Fruit fly (Drosophila melanogaster) whole organism, embryonic: Measurements from ENCODE around the gene CG2611.

Experiments used
- Bdp1 ChIP-seq: fragments of 200-800 bp; sonication (Bioruptor generic); optimal IDR thresholded peaks from 3 replicates; lab custom pipeline; 2016; ENCODE audit warnings: missing biosample characterization, missing genetic modification characterization
- CG10565 ChIP-seq: fragments of 200-800 bp; sonication (Bioruptor generic); optimal IDR thresholded peaks from 3 replicates; lab custom pipeline; 2016; ENCODE audit warnings: missing biosample characterization, mild to moderate bottlenecking, missing genetic modification characterization
- CG14014 ChIP-seq: fragments of 200-800 bp; sonication (Bioruptor generic); IDR thresholded peaks from 2 replicates; pipeline ENCODE4 v1.3.6; 2022; ENCODE audit warnings: missing biosample characterization, missing genetic modification characterization
- CG16813 ChIP-seq: fragments of 200-800 bp; sonication (Bioruptor generic); IDR thresholded peaks from 3 replicates; pipeline ENCODE4 v1.3.6; 2022; ENCODE audit warnings: missing biosample characterization, missing genetic modification characterization; ENCODE audit not compliant: partially characterized antibody
- CG16815 ChIP-seq: fragments of 200-800 bp; sonication (Bioruptor generic); optimal IDR thresholded peaks from 3 replicates; lab custom pipeline; 2017; ENCODE audit warnings: missing biosample characterization, mild to moderate bottlenecking, missing genetic modification characterization
- CG17612 ChIP-seq: fragments of 200-800 bp; sonication (Bioruptor generic); IDR thresholded peaks from 2 replicates; pipeline ENCODE4 v1.3.6; 2022; ENCODE audit warnings: missing biosample characterization, missing genetic modification characterization
- CG2120 ChIP-seq: fragments of 200-800 bp; sonication (Bioruptor generic); optimal IDR thresholded peaks from 3 replicates; lab custom pipeline; 2016; ENCODE audit warnings: missing biosample characterization, missing genetic modification characterization
- CG31365 ChIP-seq: fragments of 200-800 bp; sonication (Bioruptor generic); optimal IDR thresholded peaks from 2 replicates; lab custom pipeline; 2018; ENCODE audit warnings: missing biosample characterization, mild to moderate bottlenecking, missing genetic modification characterization
- CG34224 ChIP-seq: fragments of 200-800 bp; sonication (Bioruptor generic); IDR thresholded peaks from 3 replicates; pipeline ENCODE4 v1.3.6; 2022; ENCODE audit warnings: missing biosample characterization, missing genetic modification characterization; ENCODE audit not compliant: partially characterized antibody
- CG3995 ChIP-seq: fragments of 200-800 bp; sonication (Bioruptor generic); optimal IDR thresholded peaks from 3 replicates; lab custom pipeline; 2016; ENCODE audit warnings: missing biosample characterization, missing genetic modification characterization
- CG6175 ChIP-seq: fragments of 200-800 bp; sonication (Bioruptor generic); IDR thresholded peaks from 3 replicates; pipeline ENCODE4 v1.3.6; 2022; ENCODE audit warnings: missing biosample characterization, missing genetic modification characterization
- CG6854 ChIP-seq: fragments of 200-800 bp; sonication (Bioruptor generic); optimal IDR thresholded peaks from 3 replicates; lab custom pipeline; 2017; ENCODE audit warnings: missing biosample characterization, mild to moderate bottlenecking, missing genetic modification characterization
- CG9727 ChIP-seq: fragments of 200-800 bp; sonication (Bioruptor generic); optimal IDR thresholded peaks from 3 replicates; lab custom pipeline; 2017; ENCODE audit warnings: missing biosample characterization, mild to moderate bottlenecking, missing genetic modification characterization
- CTCF ChIP-seq: fragments of 200-800 bp; sonication (Bioruptor generic); optimal IDR thresholded peaks from 2 replicates; lab custom pipeline; 2017; ENCODE audit warnings: missing biosample characterization, mild to moderate bottlenecking, missing genetic modification characterization, moderate library complexity
- CkIIα-i1 ChIP-seq: fragments of 200-800 bp; sonication (Bioruptor generic); IDR thresholded peaks from 2 replicates; pipeline ENCODE4 v1.3.6; 2022; ENCODE audit warnings: missing biosample characterization, missing genetic modification characterization
- Dbx ChIP-seq: fragments of 200-800 bp; sonication (Bioruptor generic); IDR thresholded peaks from 3 replicates; pipeline ENCODE4 v1.3.6; 2022; ENCODE audit warnings: missing biosample characterization, missing genetic modification characterization
- Dref ChIP-seq: fragments of 200-800 bp; sonication (Bioruptor generic); IDR thresholded peaks from 2 replicates; pipeline ENCODE4 v1.3.6; 2022; ENCODE audit warnings: missing biosample characterization, missing genetic modification characterization
- Fer2 ChIP-seq: fragments of 200-800 bp; sonication (Bioruptor generic); optimal IDR thresholded peaks from 2 replicates; lab custom pipeline; 2018; ENCODE audit warnings: missing biosample characterization, mild to moderate bottlenecking, missing genetic modification characterization, moderate library complexity
- H2.0 ChIP-seq: fragments of 200-800 bp; sonication (Bioruptor generic); IDR thresholded peaks from 2 replicates; pipeline ENCODE4 v1.3.6; 2022; ENCODE audit warnings: missing biosample characterization, missing genetic modification characterization
- HLH4C ChIP-seq: fragments of 200-800 bp; sonication (Bioruptor generic); IDR thresholded peaks from 3 replicates; pipeline ENCODE4 v1.3.6; 2022; ENCODE audit warnings: missing biosample characterization, missing genetic modification characterization; ENCODE audit not compliant: partially characterized antibody
- Hr78 ChIP-seq, 2 experiments: fragments of 200-800 bp in 1 of 2; fragments of >200 bp in 1 of 2; sonication (Bioruptor generic) in 1 of 2; optimal IDR thresholded peaks; 2 replicates each; lab custom pipeline; 2017 to 2019; ENCODE audit warnings: missing biosample characterization in 2 of 2, missing genetic modification characterization in 2 of 2, mild to moderate bottlenecking in 1 of 2, moderate library complexity in 1 of 2
- Lim3 ChIP-seq: fragments of 200-800 bp; sonication (Bioruptor generic); IDR thresholded peaks from 2 replicates; pipeline ENCODE4 v1.3.6; 2022; ENCODE audit warnings: missing biosample characterization, missing genetic modification characterization
- Mad ChIP-seq: fragments of 200-800 bp; sonication (Bioruptor generic); optimal IDR thresholded peaks from 2 replicates; lab custom pipeline; 2016; ENCODE audit warnings: missing biosample characterization, missing genetic modification characterization
- Max ChIP-seq: fragments of 200-800 bp; sonication (Bioruptor generic); optimal IDR thresholded peaks from 2 replicates; lab custom pipeline; 2016; ENCODE audit warnings: missing biosample characterization, mild to moderate bottlenecking, missing genetic modification characterization
- Nf-YA ChIP-seq: fragments of 200-800 bp; sonication (Bioruptor generic); IDR thresholded peaks from 2 replicates; pipeline ENCODE4 v1.3.6; 2022; ENCODE audit warnings: missing biosample characterization, missing genetic modification characterization
- Pdp1 ChIP-seq, 2 experiments: fragments of 200-800 bp; sonication (Bioruptor generic); optimal IDR thresholded peaks; 3 replicates each; lab custom pipeline; 2016; ENCODE audit warnings: missing biosample characterization in 2 of 2, missing genetic modification characterization in 2 of 2, mild to moderate bottlenecking in 1 of 2, moderate library complexity in 1 of 2
- Spps ChIP-seq: fragments of 200-800 bp; sonication (Bioruptor generic); optimal IDR thresholded peaks from 2 replicates; lab custom pipeline; 2018; ENCODE audit warnings: missing biosample characterization, mild to moderate bottlenecking, missing genetic modification characterization
- Sry-β ChIP-seq: fragments of 200-800 bp; sonication (Bioruptor generic); optimal IDR thresholded peaks from 2 replicates; lab custom pipeline; 2018; ENCODE audit warnings: missing biosample characterization, mild to moderate bottlenecking, missing genetic modification characterization, moderate library complexity
- Usf ChIP-seq: fragments of 200-800 bp; sonication (Bioruptor generic); optimal IDR thresholded peaks from 2 replicates; lab custom pipeline; 2017; ENCODE audit warnings: missing genotype, missing biosample characterization, missing genetic modification characterization
- ato ChIP-seq: fragments of 200-800 bp; sonication (Bioruptor generic); IDR thresholded peaks from 2 replicates; pipeline ENCODE4 v1.3.6; 2022; ENCODE audit warnings: missing biosample characterization, missing genetic modification characterization; ENCODE audit not compliant: partially characterized antibody
- bab2 ChIP-seq: fragments of 200-800 bp; sonication (Bioruptor generic); optimal IDR thresholded peaks from 2 replicates; lab custom pipeline; 2016; ENCODE audit warnings: missing biosample characterization, missing genetic modification characterization
- dan ChIP-seq: fragments of 200-800 bp; sonication (Bioruptor generic); IDR thresholded peaks from 2 replicates; pipeline ENCODE4 v1.3.6; 2022; ENCODE audit warnings: missing biosample characterization, missing genetic modification characterization
- fd96Cb ChIP-seq: fragments of 200-800 bp; sonication (Bioruptor generic); optimal IDR thresholded peaks from 2 replicates; lab custom pipeline; 2018; ENCODE audit warnings: missing biosample characterization, mild to moderate bottlenecking, missing genetic modification characterization, moderate library complexity
- ftz-f1 ChIP-seq: fragments of 200-800 bp; sonication (Bioruptor generic); optimal IDR thresholded peaks from 2 replicates; lab custom pipeline; 2016; ENCODE audit warnings: missing biosample characterization, missing genetic modification characterization
- gcm2 ChIP-seq: fragments of 200-800 bp; sonication (Bioruptor generic); optimal IDR thresholded peaks from 2 replicates; lab custom pipeline; 2016; ENCODE audit warnings: missing biosample characterization, missing genetic modification characterization
- hb ChIP-seq: fragments of 200-800 bp; sonication (Bioruptor generic); IDR thresholded peaks from 3 replicates; pipeline ENCODE4 v1.3.6; 2022; ENCODE audit warnings: missing biosample characterization, missing genetic modification characterization; ENCODE audit not compliant: partially characterized antibody
- hbn ChIP-seq: fragments of 200-800 bp; sonication (Bioruptor generic); IDR thresholded peaks from 2 replicates; pipeline ENCODE4 v1.3.6; 2022; ENCODE audit warnings: missing biosample characterization, missing genetic modification characterization; ENCODE audit not compliant: partially characterized antibody
- hth ChIP-seq: fragments of >200 bp; optimal IDR thresholded peaks from 2 replicates; lab custom pipeline; 2017; ENCODE audit warnings: inconsistent platforms
- insv ChIP-seq, 2 experiments: fragments of 200-800 bp; sonication (Bioruptor generic); optimal IDR thresholded peaks; 3 replicates each; lab custom pipeline; 2016 to 2018; ENCODE audit warnings: missing biosample characterization in 2 of 2, missing genetic modification characterization in 2 of 2
- jumu ChIP-seq: fragments of 200-800 bp; sonication (Bioruptor generic); optimal IDR thresholded peaks from 3 replicates; lab custom pipeline; 2016; ENCODE audit warnings: missing biosample characterization, missing genetic modification characterization
- lov ChIP-seq, 2 experiments: fragments of 200-800 bp in 1 of 2; fragments of >200 bp in 1 of 2; sonication (Bioruptor generic) in 1 of 2; IDR thresholded peaks in 1 of 2; optimal IDR thresholded peaks in 1 of 2; 2 replicates in 1 of 2; 3 replicates in 1 of 2; pipeline versions ENCODE4 v1.3.6 to Lab custom; 2017 to 2022; ENCODE audit warnings: missing biosample characterization in 1 of 2, missing genetic modification characterization in 1 of 2
- maf-S ChIP-seq: fragments of 200-800 bp; sonication (Bioruptor generic); optimal IDR thresholded peaks from 2 replicates; lab custom pipeline; 2016; ENCODE audit warnings: missing biosample characterization, missing genetic modification characterization
- org-1 ChIP-seq: fragments of 200-800 bp; sonication (Bioruptor generic); optimal IDR thresholded peaks from 2 replicates; lab custom pipeline; 2017; ENCODE audit warnings: missing biosample characterization, missing genetic modification characterization
- p53 ChIP-seq: fragments of 200-800 bp; sonication (Bioruptor generic); optimal IDR thresholded peaks from 2 replicates; lab custom pipeline; 2016; ENCODE audit warnings: missing biosample characterization, missing genetic modification characterization
- pnt ChIP-seq: fragments of 200-800 bp; sonication (Bioruptor generic); optimal IDR thresholded peaks from 3 replicates; lab custom pipeline; 2016; ENCODE audit warnings: missing biosample characterization, missing genetic modification characterization
- psq ChIP-seq: fragments of 200-800 bp; sonication (Bioruptor generic); optimal IDR thresholded peaks from 2 replicates; lab custom pipeline; 2017; ENCODE audit warnings: missing biosample characterization, missing genetic modification characterization
- pum ChIP-seq: fragments of 200-800 bp; sonication (Bioruptor generic); optimal IDR thresholded peaks from 2 replicates; lab custom pipeline; 2016; ENCODE audit warnings: missing biosample characterization, missing genetic modification characterization
- run ChIP-seq: fragments of 200-800 bp; sonication (Bioruptor generic); optimal IDR thresholded peaks from 3 replicates; lab custom pipeline; 2018; ENCODE audit warnings: missing biosample characterization, mild to moderate bottlenecking, missing genetic modification characterization
- sc ChIP-seq, 3 experiments: fragments of >200 bp in 2 of 3; fragments of 200-800 bp in 1 of 3; sonication (Bioruptor generic) in 1 of 3; optimal IDR thresholded peaks; 2 replicates in 2 of 3; 3 replicates in 1 of 3; lab custom pipeline; 2017; ENCODE audit warnings: mild to moderate bottlenecking in 1 of 3, missing biosample characterization in 1 of 3, missing genetic modification characterization in 1 of 3, missing genetic modification reagents in 1 of 3
- twi ChIP-seq: fragments of 200-800 bp; optimal IDR thresholded peaks from 2 replicates; lab custom pipeline; 2019; ENCODE audit warnings: missing biosample characterization, mild to moderate bottlenecking, missing genetic modification characterization, moderate library complexity
- vvl ChIP-seq: fragments of 200-800 bp; sonication (Bioruptor generic); IDR thresholded peaks from 2 replicates; pipeline ENCODE4 v1.3.6; 2022; ENCODE audit warnings: missing biosample characterization, missing genetic modification characterization

Gene CG2611

DNA sequence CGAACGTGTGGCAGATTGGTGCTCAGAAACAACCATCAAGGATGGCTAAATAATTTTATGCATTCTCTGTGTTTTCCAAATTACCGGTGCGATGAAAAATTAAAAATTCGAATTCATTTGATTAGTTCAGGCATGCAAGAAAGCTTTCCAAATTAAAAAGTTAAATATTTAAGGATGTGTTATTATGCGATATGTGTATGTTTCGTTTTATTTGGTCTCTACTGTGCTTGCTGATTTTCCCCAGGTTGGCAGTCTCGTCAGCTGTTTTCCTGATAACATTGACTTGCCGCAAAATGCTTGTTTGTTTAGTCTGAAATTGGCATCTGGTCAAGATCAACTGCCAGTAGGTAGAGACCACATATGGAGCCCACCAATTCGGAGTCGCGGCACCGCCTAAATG, at the start of gene CG2611 (continued):
- TF ChIP-seq Pdp1 (GFP tag; optimal IDR thresholded peaks at IDR 0.05; lab: Kevin White, UChicago) (peak; percentile 58 to 59), CG17612 (GFP tag; lab: Robert Waterston, UW) (no peak), CG6854 (GFP tag; lab: Kevin White, UChicago) (no peak), Spps (tag; lab: Kevin White, UChicago) (no peak), Max (GFP tag; lab: Kevin White, UChicago) (peak; percentile 46), pnt (GFP tag; lab: Kevin White, UChicago) (no peak), gcm2 (GFP tag; lab: Kevin White, UChicago) (no peak), Sry-β (no peak), pum (GFP tag; lab: Kevin White, UChicago) (peak; percentile 50), CG6175 (GFP tag; lab: Robert Waterston, UW) (no peak), Fer2 (tag; lab: Kevin White, UChicago) (no peak), jumu (GFP tag; lab: Kevin White, UChicago) (peak; percentile 57), bab2 (GFP tag; lab: Kevin White, UChicago) (peak; percentile 45), CG34224 (peak; percentile 28; the same call in 1 of the 3 replicates), Dref (no peak), ftz-f1 (GFP tag; lab: Kevin White, UChicago) (peak; percentile 31), hbn (GFP tag; lab: Robert Waterston, UW) (no peak; the same call in 1 of the 2 replicates), CTCF (GFP tag; lab: Kevin White, UChicago) (no peak), CG16813 (GFP tag; lab: Robert Waterston, UW) (0 out of 3 replicates have a peak, but pooled peaks have one; percentile 6), CG10565 (GFP tag; lab: Kevin White, UChicago) (no peak), Nf-YA (no peak), hb (GFP tag; lab: Robert Waterston, UW) (no peak), dan (GFP tag; lab: Robert Waterston, UW) (no peak), CG9727 (GFP tag; lab: Kevin White, UChicago) (peak; percentile 8), CG3995 (GFP tag; lab: Kevin White, UChicago) (no peak), H2.0 (no peak), sc (optimal IDR thresholded peaks at IDR 0.05; lab: Kevin White, UChicago) (no peak), sc (GFP tag; optimal IDR thresholded peaks at IDR 0.05; lab: Kevin White, UChicago) (no peak), org-1 (GFP tag; lab: Kevin White, UChicago) (no peak), twi (tag; lab: Kevin White, UChicago) (peak; percentile 13), ato (GFP tag; lab: Robert Waterston, UW) (no peak), hth (lab: Kevin White, UChicago) (no peak), insv (GFP tag; optimal IDR thresholded peaks at IDR 0.05; lab: Kevin White, UChicago) (no peak), CG14014 (peak; percentile 60), vvl (GFP tag; lab: Robert Waterston, UW) (peak; percentile 56; the same call in 1 of the 2 replicates), Dbx (GFP tag; lab: Robert Waterston, UW) (no peak), maf-S (peak; percentile 22), CG16815 (GFP tag; lab: Kevin White, UChicago) (no peak), Lim3 (GFP tag; lab: Robert Waterston, UW) (no peak), p53 (no peak), Bdp1 (GFP tag; lab: Kevin White, UChicago) (peak; percentile 45), CkIIα-i1 (no peak), HLH4C (GFP tag; lab: Robert Waterston, UW) (no peak), fd96Cb (tag; lab: Kevin White, UChicago) (peak; percentile 8), run (tag; lab: Kevin White, UChicago) (no peak), psq (GFP tag; lab: Kevin White, UChicago) (no peak), Mad (peak; percentile 34), lov (optimal IDR thresholded peaks at IDR 0.05; lab: Kevin White, UChicago) (no peak), lov (GFP tag; IDR thresholded peaks at IDR 0.05; lab: Robert Waterston, UW) (no peak), Hr78 (GFP tag; optimal IDR thresholded peaks at IDR 0.05; lab: Kevin White, UChicago) (no peak), CG2120 (peak; percentile 68), Usf (GFP tag; lab: Kevin White, UChicago) (no peak), CG31365 (tag; lab: Kevin White, UChicago) (no peak)
